Worm (Caenorhabditis elegans) whole organism, young adult: ENCODE results near the gene vps-54.

ENCODE experiments used
- B0261.1 ChIP-seq: sonication (generic microtip); optimal IDR thresholded peaks from 2 replicates; lab custom pipeline; 2016; ENCODE audit warnings: mild to moderate bottlenecking, missing genetic modification characterization, moderate library complexity, missing compliant biosample characterization
- T07F8.4 ChIP-seq: sonication (generic microtip); optimal IDR thresholded peaks from 2 replicates; lab custom pipeline; 2016; ENCODE audit warnings: mild to moderate bottlenecking, missing genetic modification characterization, moderate library complexity, missing compliant biosample characterization
- T26A5.8 ChIP-seq: sonication (generic microtip); optimal IDR thresholded peaks from 2 replicates; lab custom pipeline; 2016; ENCODE audit warnings: missing genetic modification characterization, missing compliant biosample characterization
- ceh-27 ChIP-seq: fragments of 200-800 bp; sonication (Bioruptor generic); optimal IDR thresholded peaks from 2 replicates; lab custom pipeline; 2018; ENCODE audit warnings: mild to moderate bottlenecking, missing genetic modification characterization, moderate library complexity, missing compliant biosample characterization
- lsl-1 ChIP-seq: fragments of 200-800 bp; sonication (Bioruptor generic); optimal IDR thresholded peaks from 2 replicates; lab custom pipeline; 2018; ENCODE audit warnings: mild to moderate bottlenecking, missing genetic modification characterization, moderate library complexity, missing compliant biosample characterization

DNA sequence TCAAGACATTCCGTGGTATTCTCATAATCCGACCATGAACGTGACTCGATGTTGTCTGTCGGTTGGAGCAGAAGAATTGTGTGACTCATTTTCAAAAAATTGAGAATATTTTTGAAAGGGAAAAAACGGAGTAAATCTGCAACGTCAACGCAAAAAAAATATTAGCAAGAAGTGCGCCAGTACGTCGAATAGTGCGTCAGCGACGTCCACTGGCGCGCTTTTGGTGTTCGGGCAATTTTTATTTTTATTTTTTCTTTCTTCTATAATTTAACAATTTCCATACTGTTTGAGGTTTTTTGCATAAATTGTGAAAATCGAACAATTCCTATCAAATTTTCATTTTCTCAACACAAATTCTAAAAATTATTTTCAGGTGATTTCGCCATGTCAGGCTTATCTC is 2.7 kb upstream of the vps-54 start, which contains the start of the genes erh-1 and lpd-9:
- TF ChIP-seq T26A5.8 (tag; lab: Kevin White, UChicago) (no peak), B0261.1 (tag; lab: Kevin White, UChicago) (no peak), lsl-1 (GFP tag; lab: Kevin White, UChicago) (peak; percentile 60), ceh-27 (GFP tag; lab: Kevin White, UChicago) (peak; percentile 7), T07F8.4 (tag; lab: Kevin White, UChicago) (no peak)
